Fruit fly (Drosophila melanogaster) S2 (cell line): ENCODE data around the gene Fancd2.

ENCODE experiments used
- CG8478 ChIP-seq: fragments of >200 bp; optimal IDR thresholded peaks from 2 replicates; lab custom pipeline; 2018
- CTCF ChIP-seq, 2 experiments: fragments of >200 bp; optimal IDR thresholded peaks; 2 replicates each; lab custom pipeline; 2018

- no peak for TF ChIP-seq CTCF (optimal IDR thresholded peaks at IDR 0.05; lab: Kevin White, UChicago)
- no peak for TF ChIP-seq CG8478 (lab: Kevin White, UChicago)
Observed at dm6 chr3R:20782104-20782654, 33.8 kb downstream of the Fancd2 start.
